Worm (Caenorhabditis elegans) whole organism, L4/young adult: ENCODE data around the gene F42F12.11.
"Not testable (repeated sequence)": the region's sequence is repeated elsewhere in the genome, so short reads cannot be mapped to it uniquely, and the experiment has no call there.

Experiments
- W03F9.2 ChIP-seq: fragments of 150-350 bp; optimal IDR thresholded peaks from 2 replicates; lab custom pipeline; 2014; ENCODE audit warnings: missing biosample characterization, missing genetic modification characterization
- dao-5 ChIP-seq: sonication (generic microtip); optimal IDR thresholded peaks from 2 replicates; lab custom pipeline; 2016; ENCODE audit warnings: missing genotype, missing genetic modification characterization, moderate library complexity, missing compliant biosample characterization
- him-1 ChIP-seq: sonication (generic microtip); optimal IDR thresholded peaks from 2 replicates; lab custom pipeline; 2016; ENCODE audit warnings: missing genotype, missing genetic modification reagents, missing genetic modification characterization, missing compliant biosample characterization

Gene F42F12.11

ce11 chrX:12346729-12347128 is at the start of gene F42F12.11:
Gene F42F12.11, plus strand, starts transcription at chrX:12347029.
- TF ChIP-seq dao-5 (tag; lab: Kevin White, UChicago) = no peak
- no peak for TF ChIP-seq W03F9.2 (tag; lab: Kevin White, UChicago)
- TF ChIP-seq him-1 (tag; lab: Kevin White, UChicago) = no peak

ce11 chrX:12298324-12298723 is 48.5 kb upstream of the F42F12.11 start, which contains the start of gene W06D11.3:
Gene W06D11.3, plus strand, starts transcription at chrX:12298683.
- no peak for TF ChIP-seq him-1 (tag; lab: Kevin White, UChicago)
- no peak for TF ChIP-seq dao-5 (tag; lab: Kevin White, UChicago)
- TF ChIP-seq W03F9.2 (tag; lab: Kevin White, UChicago) = no peak

DNA sequence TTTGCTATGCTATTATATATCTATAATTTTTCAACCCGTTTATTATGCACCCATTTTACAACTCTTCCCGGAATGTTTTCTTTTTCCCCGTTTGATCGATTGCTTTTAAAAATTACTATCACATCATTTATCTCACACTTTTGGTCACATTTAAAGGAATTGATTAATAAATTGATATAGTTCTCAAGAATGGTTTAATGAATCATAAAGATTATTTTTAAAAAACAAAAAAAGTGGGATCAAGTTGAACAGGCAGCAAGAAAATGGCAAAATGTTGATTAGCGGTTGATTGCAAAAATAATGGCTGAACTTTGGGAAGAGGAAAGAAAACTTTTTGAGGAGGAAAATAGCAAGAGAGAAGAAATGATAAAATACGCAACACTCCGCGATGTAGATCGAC is 47.0 kb upstream of the F42F12.11 start, which contains the start of gene W06D11.5:
W06D11.5 (plus strand) TSS at position 301 of the 400 bp plus-strand sequence.
- TF ChIP-seq dao-5 (tag; lab: Kevin White, UChicago) = no peak
- no peak for TF ChIP-seq W03F9.2 (tag; lab: Kevin White, UChicago)
- no peak for TF ChIP-seq him-1 (tag; lab: Kevin White, UChicago)

ce11 chrX:12302755-12303154 is 44.1 kb upstream of the F42F12.11 start, which contains the start of gene dot-1.3:
Gene dot-1.3, minus strand, starts transcription at chrX:12302855.
- TF ChIP-seq him-1, W03F9.2, dao-5 (tag; lab: Kevin White, UChicago): not testable (repeated sequence)

DNA sequence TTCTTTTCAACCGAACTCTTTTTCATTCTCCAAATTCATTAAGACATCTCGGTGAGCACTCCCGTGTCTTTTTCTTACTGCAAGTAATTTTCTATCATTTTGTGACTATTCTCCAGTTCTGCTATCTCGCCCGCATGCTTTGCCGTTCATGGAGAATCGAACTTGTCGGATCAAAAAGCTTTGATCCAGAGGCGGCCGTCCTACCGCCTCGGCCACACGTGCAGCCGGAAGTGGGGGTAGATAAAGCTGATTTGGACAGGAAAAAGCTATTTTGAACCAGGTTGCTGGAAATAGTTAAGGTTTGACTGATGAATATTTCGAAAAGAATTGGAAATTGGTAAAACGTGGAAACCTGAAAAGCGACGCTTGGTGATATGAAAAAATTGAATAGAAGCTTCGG is 42.6 kb upstream of the F42F12.11 start:
- TF ChIP-seq dao-5 (tag; lab: Kevin White, UChicago) (no peak), him-1 (tag; lab: Kevin White, UChicago) (no peak), W03F9.2 (tag; lab: Kevin White, UChicago) (no peak)

- TF ChIP-seq dao-5 (tag; lab: Kevin White, UChicago) = no peak
- no peak for TF ChIP-seq W03F9.2 (tag; lab: Kevin White, UChicago)
- no peak for TF ChIP-seq him-1 (tag; lab: Kevin White, UChicago)
Observed at ce11 chrX:12306565-12306964, 40.3 kb upstream of the F42F12.11 start, which contains the start of gene phf-32. Gene phf-32, plus strand, starts transcription at chrX:12306865.

ce11 chrX:12308045-12308499 is 38.8 kb upstream of the F42F12.11 start, which contains the start of gene F17A2.16:
Gene F17A2.16, plus strand, starts transcription at chrX:12308449.
- not testable (repeated sequence) for TF ChIP-seq W03F9.2, dao-5, him-1 (tag; lab: Kevin White, UChicago)

DNA sequence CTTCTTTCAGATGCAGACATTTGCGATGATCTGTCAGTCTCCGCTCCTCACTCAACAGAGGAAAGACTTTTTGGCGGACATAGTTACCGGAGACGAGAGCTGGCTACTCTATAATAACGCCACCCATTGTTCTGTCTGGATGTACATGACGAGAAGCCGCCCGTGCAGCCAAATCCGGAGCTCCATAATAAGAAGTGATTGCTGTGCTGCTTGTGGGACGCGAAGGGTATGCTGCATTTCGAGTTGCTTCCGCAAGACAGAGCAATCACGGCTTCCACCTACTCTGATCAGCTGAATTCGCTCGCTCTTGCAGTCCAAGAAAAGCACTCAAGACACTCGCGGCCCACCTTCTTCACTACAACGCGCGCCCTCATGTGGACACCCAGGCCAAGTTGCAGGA is 33.0 kb upstream of the F42F12.11 start:
- TF ChIP-seq dao-5 (tag; lab: Kevin White, UChicago) (no peak), W03F9.2 (tag; lab: Kevin White, UChicago) (no peak), him-1 (tag; lab: Kevin White, UChicago) (no peak)

ce11 chrX:12314395-12314794 is 32.4 kb upstream of the F42F12.11 start:
- no peak for TF ChIP-seq W03F9.2 (tag; lab: Kevin White, UChicago)
- TF ChIP-seq dao-5 (tag; lab: Kevin White, UChicago) = no peak
- TF ChIP-seq him-1 (tag; lab: Kevin White, UChicago) = no peak

- TF ChIP-seq W03F9.2 (tag; lab: Kevin White, UChicago) = no peak
- no peak for TF ChIP-seq dao-5 (tag; lab: Kevin White, UChicago)
- no peak for TF ChIP-seq him-1 (tag; lab: Kevin White, UChicago)
Observed at ce11 chrX:12315268-12315667, 31.6 kb upstream of the F42F12.11 start, which contains the start of gene xtr-2. Gene xtr-2, plus strand, starts transcription at chrX:12315568.

ce11 chrX:12317560-12317959 is 29.3 kb upstream of the F42F12.11 start:
- TF ChIP-seq W03F9.2 (tag; lab: Kevin White, UChicago) (no peak), him-1 (tag; lab: Kevin White, UChicago) (no peak), dao-5 (tag; lab: Kevin White, UChicago) (no peak)

DNA sequence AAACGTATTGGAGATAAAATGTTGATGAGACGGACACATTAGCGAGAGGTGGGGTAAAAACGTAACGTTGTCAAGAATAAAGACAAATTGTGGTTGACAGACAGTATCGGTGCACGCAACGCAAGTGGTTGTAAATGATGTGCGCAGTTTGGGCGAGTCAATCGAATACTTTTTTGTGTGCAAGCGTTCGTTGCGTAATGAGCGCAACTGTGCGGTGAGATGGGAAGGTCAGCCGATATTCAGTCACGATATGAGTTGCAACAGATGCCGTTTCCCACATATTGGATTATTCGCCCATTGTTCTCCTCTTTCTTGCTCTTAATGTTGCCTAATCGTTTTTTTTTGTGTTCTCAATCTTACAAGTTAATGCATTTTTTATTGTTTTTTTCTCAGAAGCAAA is 26.1 kb upstream of the F42F12.11 start, which contains the start of gene ceh-40:
ceh-40 (minus strand) TSS at position 41 of the 400 bp plus-strand sequence.
- TF ChIP-seq dao-5 (tag; lab: Kevin White, UChicago) (no peak), W03F9.2 (tag; lab: Kevin White, UChicago) (no peak), him-1 (tag; lab: Kevin White, UChicago) (no peak)

- TF ChIP-seq W03F9.2 (tag; lab: Kevin White, UChicago) (no peak), dao-5 (tag; lab: Kevin White, UChicago) (no peak), him-1 (tag; lab: Kevin White, UChicago) (no peak)
Observed at ce11 chrX:12321357-12321756, 25.5 kb upstream of the F42F12.11 start, which contains the start of gene F17A2.13. Gene F17A2.13, plus strand, starts transcription at chrX:12321657.

DNA sequence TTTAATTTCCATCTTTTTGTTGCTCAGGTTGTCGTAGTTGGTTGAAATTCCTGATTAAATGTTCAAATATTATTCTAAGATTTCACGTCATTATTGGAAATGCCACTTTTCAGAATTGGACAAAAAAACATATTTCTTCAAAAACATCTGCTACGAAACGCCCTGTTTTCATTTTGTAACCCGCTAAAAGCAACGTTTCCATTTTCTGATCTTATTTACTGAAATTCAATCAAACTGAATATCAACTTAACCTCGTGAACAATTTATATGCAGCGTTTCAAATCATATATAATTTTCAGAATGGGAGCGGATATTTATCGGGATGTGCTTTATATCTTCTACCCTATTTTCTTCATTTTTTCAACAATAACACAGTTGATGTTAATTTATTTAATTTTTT is 23.4 kb upstream of the F42F12.11 start, which contains the start of gene srd-40:
srd-40 (plus strand) TSS at position 301 of the 400 bp plus-strand sequence.
- TF ChIP-seq him-1 (tag; lab: Kevin White, UChicago) (no peak), W03F9.2 (tag; lab: Kevin White, UChicago) (no peak), dao-5 (tag; lab: Kevin White, UChicago) (no peak)
